Worm (Caenorhabditis elegans) whole organism, late embryonic: ENCODE measurements around the gene K08B4.7.
A peak's percentile ranks its signal among the peaks of the same experiment; 100 is the strongest.

Experiments
- C08G9.2 ChIP-seq: sonication (generic microtip); optimal IDR thresholded peaks from 2 replicates; lab custom pipeline; 2016; ENCODE audit warnings: mild to moderate bottlenecking, missing genetic modification characterization, moderate library complexity, missing compliant biosample characterization
- K02D7.2 ChIP-seq: sonication (generic microtip); optimal IDR thresholded peaks from 2 replicates; lab custom pipeline; 2017; ENCODE audit warnings: mild to moderate bottlenecking, missing genetic modification characterization, missing compliant biosample characterization
- ahr-1 ChIP-seq: sonication (generic microtip); optimal IDR thresholded peaks from 2 replicates; lab custom pipeline; 2016; ENCODE audit warnings: missing genetic modification characterization, missing compliant biosample characterization
- ceh-18 ChIP-seq: sonication (generic microtip); optimal IDR thresholded peaks from 2 replicates; lab custom pipeline; 2016; ENCODE audit warnings: missing genetic modification characterization, missing compliant biosample characterization
- ceh-19 ChIP-seq: fragments of 200-800 bp; sonication (Bioruptor generic); optimal IDR thresholded peaks from 2 replicates; lab custom pipeline; 2018; ENCODE audit warnings: mild to moderate bottlenecking, missing genetic modification characterization, missing compliant biosample characterization
- ceh-2 ChIP-seq: sonication (generic microtip); optimal IDR thresholded peaks from 2 replicates; lab custom pipeline; 2016; ENCODE audit warnings: missing genotype, missing genetic modification characterization, missing compliant biosample characterization
- ceh-22 ChIP-seq: sonication (generic microtip); optimal IDR thresholded peaks from 2 replicates; lab custom pipeline; 2017; ENCODE audit warnings: missing biosample characterization, missing genetic modification characterization
- ceh-30 ChIP-seq: fragments of 150-350 bp; optimal IDR thresholded peaks from 2 replicates; lab custom pipeline; 2014; ENCODE audit warnings: missing biosample characterization, missing genetic modification characterization
- ceh-31 ChIP-seq: sonication (generic microtip); optimal IDR thresholded peaks from 2 replicates; lab custom pipeline; 2016; ENCODE audit warnings: missing genetic modification characterization, missing compliant biosample characterization
- ceh-34 ChIP-seq: sonication (generic microtip); optimal IDR thresholded peaks from 2 replicates; lab custom pipeline; 2016; ENCODE audit warnings: mild to moderate bottlenecking, missing genetic modification characterization, missing compliant biosample characterization
- ceh-45 ChIP-seq: fragments of 200-800 bp; sonication (Bioruptor generic); IDR thresholded peaks from 2 replicates; pipeline ENCODE4 v1.3.6; 2022; ENCODE audit warnings: missing genetic modification reagents, missing genetic modification characterization, missing compliant biosample characterization
- ceh-48 ChIP-seq: sonication (generic microtip); optimal IDR thresholded peaks from 2 replicates; lab custom pipeline; 2016; ENCODE audit warnings: missing genetic modification characterization, inconsistent platforms, missing compliant biosample characterization
- ceh-6 ChIP-seq: fragments of 200-800 bp; sonication (Bioruptor generic); optimal IDR thresholded peaks from 2 replicates; lab custom pipeline; 2018; ENCODE audit warnings: mild to moderate bottlenecking, missing genetic modification characterization, missing compliant biosample characterization
- ceh-9 ChIP-seq: sonication (generic microtip); optimal IDR thresholded peaks from 2 replicates; lab custom pipeline; 2016; ENCODE audit warnings: mild to moderate bottlenecking, missing genetic modification characterization, inconsistent platforms, missing compliant biosample characterization
- dmd-4 ChIP-seq: sonication (generic microtip); optimal IDR thresholded peaks from 2 replicates; lab custom pipeline; 2016; ENCODE audit warnings: borderline replicate concordance, missing genetic modification characterization, missing compliant biosample characterization
- eyg-1 ChIP-seq: sonication (generic microtip); optimal IDR thresholded peaks from 2 replicates; lab custom pipeline; 2016; ENCODE audit warnings: missing genotype, missing genetic modification characterization, missing compliant biosample characterization
- fax-1 ChIP-seq: sonication (generic microtip); optimal IDR thresholded peaks from 2 replicates; lab custom pipeline; 2016; ENCODE audit warnings: missing genotype, missing genetic modification characterization, missing compliant biosample characterization
- fkh-10 ChIP-seq: fragments of 150-350 bp; optimal IDR thresholded peaks from 2 replicates; lab custom pipeline; 2014; ENCODE audit warnings: missing biosample characterization, missing genetic modification reagents, missing genetic modification characterization
- fkh-6 ChIP-seq: sonication (generic microtip); optimal IDR thresholded peaks from 2 replicates; lab custom pipeline; 2016; ENCODE audit warnings: missing genetic modification characterization, missing compliant biosample characterization
- gmeb-2 ChIP-seq: sonication (generic microtip); optimal IDR thresholded peaks from 2 replicates; lab custom pipeline; 2016; ENCODE audit warnings: missing genetic modification characterization, inconsistent platforms, missing compliant biosample characterization
- hlh-30 ChIP-seq: sonication (generic microtip); optimal IDR thresholded peaks from 2 replicates; lab custom pipeline; 2017; ENCODE audit warnings: antibody characterized with exemption, missing genetic modification characterization, missing compliant biosample characterization; ENCODE audit not compliant: insufficient read depth
- hlh-6 ChIP-seq: sonication (generic microtip); optimal IDR thresholded peaks from 2 replicates; lab custom pipeline; 2016; ENCODE audit warnings: missing genotype, missing genetic modification characterization, missing compliant biosample characterization
- lin-11 ChIP-seq: fragments of 200-800 bp; sonication (Bioruptor generic); optimal IDR thresholded peaks from 2 replicates; lab custom pipeline; 2018; ENCODE audit warnings: mild to moderate bottlenecking, missing genetic modification characterization, missing compliant biosample characterization
- madf-2 ChIP-seq: sonication (generic microtip); optimal IDR thresholded peaks from 2 replicates; lab custom pipeline; 2017; ENCODE audit warnings: missing genetic modification characterization, missing compliant biosample characterization
- mec-3 ChIP-seq: sonication (generic microtip); optimal IDR thresholded peaks from 2 replicates; lab custom pipeline; 2016; ENCODE audit warnings: borderline replicate concordance, missing genetic modification characterization, missing compliant biosample characterization
- nhr-11 ChIP-seq: fragments of 150-350 bp; optimal IDR thresholded peaks from 2 replicates; lab custom pipeline; 2014; ENCODE audit warnings: missing biosample characterization, missing genetic modification characterization
- pag-3 ChIP-seq: sonication (generic microtip); optimal IDR thresholded peaks from 2 replicates; lab custom pipeline; 2016; ENCODE audit warnings: missing compliant biosample characterization, missing genetic modification characterization, borderline replicate concordance
- pax-1 ChIP-seq: fragments of 150-350 bp; optimal IDR thresholded peaks from 2 replicates; lab custom pipeline; 2014; ENCODE audit warnings: missing biosample characterization, missing genetic modification characterization
- pha-2 ChIP-seq: sonication (generic microtip); optimal IDR thresholded peaks from 2 replicates; lab custom pipeline; 2017; ENCODE audit warnings: mild to moderate bottlenecking, missing genetic modification characterization, missing compliant biosample characterization
- pqm-1 ChIP-seq: sonication (generic microtip); optimal IDR thresholded peaks from 2 replicates; lab custom pipeline; 2016; ENCODE audit warnings: missing genetic modification characterization, missing compliant biosample characterization
- pros-1 ChIP-seq: fragments of 150-350 bp; optimal IDR thresholded peaks from 2 replicates; lab custom pipeline; 2014; ENCODE audit warnings: missing biosample characterization, missing genetic modification reagents, missing genetic modification characterization
- rnt-1 ChIP-seq: sonication (generic microtip); optimal IDR thresholded peaks from 2 replicates; lab custom pipeline; 2016; ENCODE audit warnings: missing genetic modification characterization, missing compliant biosample characterization
- sdc-2 ChIP-seq: sonication (generic microtip); optimal IDR thresholded peaks from 2 replicates; lab custom pipeline; 2016; ENCODE audit warnings: missing genotype, missing genetic modification characterization, missing compliant biosample characterization
- sox-2 ChIP-seq: fragments of 200-800 bp; sonication (Bioruptor generic); IDR thresholded peaks from 2 replicates; pipeline ENCODE4 v1.3.6; 2022; ENCODE audit warnings: missing genetic modification reagents, missing genetic modification characterization, missing compliant biosample characterization
- sox-4 ChIP-seq: sonication (generic microtip); optimal IDR thresholded peaks from 2 replicates; lab custom pipeline; 2017; ENCODE audit warnings: mild to moderate bottlenecking, missing genetic modification characterization, inconsistent platforms, missing compliant biosample characterization
- syd-9 ChIP-seq: sonication (generic microtip); optimal IDR thresholded peaks from 2 replicates; lab custom pipeline; 2016; ENCODE audit warnings: mild to moderate bottlenecking, missing genetic modification characterization, moderate library complexity, missing compliant biosample characterization
- tbx-2 ChIP-seq: sonication (generic microtip); optimal IDR thresholded peaks from 2 replicates; lab custom pipeline; 2016; ENCODE audit warnings: missing genetic modification characterization, missing compliant biosample characterization
- unc-3 ChIP-seq, 2 experiments: fragments of 200-800 bp in 1 of 2; sonication (Bioruptor generic) in 1 of 2; sonication (generic microtip) in 1 of 2; conservative IDR thresholded peaks in 1 of 2; optimal IDR thresholded peaks in 1 of 2; 2 replicates each; pipeline versions ENCODE4 v1.3.6 to Lab custom; 2016 to 2022; ENCODE audit warnings: missing compliant biosample characterization in 2 of 2, missing genetic modification characterization in 2 of 2, missing genetic modification reagents in 1 of 2
- unc-42 ChIP-seq: sonication (generic microtip); optimal IDR thresholded peaks from 2 replicates; lab custom pipeline; 2016; ENCODE audit warnings: missing genotype, missing genetic modification characterization, missing compliant biosample characterization

The K08B4.7 gene

DNA sequence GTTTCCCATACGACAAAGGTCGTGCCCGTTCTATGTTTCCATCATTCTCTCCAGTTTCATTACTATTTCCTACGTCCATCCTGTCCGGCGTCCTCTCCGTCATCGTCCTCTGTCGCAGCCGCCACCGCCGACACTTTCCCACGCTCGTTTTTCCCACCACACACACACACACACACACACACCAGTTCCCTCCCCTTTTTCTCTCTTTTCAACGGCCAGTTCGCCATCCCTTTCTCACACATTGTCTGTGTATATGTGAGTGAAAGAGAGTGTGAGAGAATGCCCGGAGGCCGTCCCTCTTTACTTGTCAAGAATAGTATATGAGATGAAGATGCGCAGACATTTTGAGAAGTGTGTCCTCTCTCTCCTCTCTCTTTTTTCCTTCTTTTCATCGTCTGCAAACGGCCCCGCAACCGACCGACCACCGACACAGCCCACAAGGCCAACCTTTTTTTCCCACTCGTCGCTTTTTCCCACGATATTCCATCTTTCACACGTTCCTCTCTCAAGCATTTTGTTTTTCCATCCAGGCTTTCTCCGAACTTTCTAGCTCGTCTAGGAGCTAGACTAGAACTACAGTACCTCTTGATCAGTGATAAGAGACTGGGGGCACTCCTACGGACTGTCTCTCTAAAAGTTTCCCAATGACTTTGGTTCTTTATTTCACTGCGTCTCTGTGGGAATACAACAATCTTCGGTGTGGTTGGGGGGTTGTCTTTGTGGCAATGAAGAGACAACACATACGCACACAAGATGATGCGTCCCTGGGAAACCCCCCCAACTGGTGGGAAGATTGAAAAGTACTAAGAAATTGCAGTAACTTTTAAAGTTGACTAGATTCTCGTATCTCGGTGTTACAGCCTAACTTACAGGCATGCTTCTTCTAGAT is 5.1 kb upstream of the K08B4.7 start (continued):
- TF ChIP-seq ceh-45: no peak
- TF ChIP-seq mec-3: no peak
- TF ChIP-seq sdc-2: peak; percentile 56
- TF ChIP-seq ceh-2 (tag; lab: Kevin White, UChicago): peak; percentile 6
- TF ChIP-seq pax-1 (tag; lab: Kevin White, UChicago): no peak
- TF ChIP-seq ceh-30 (tag; lab: Kevin White, UChicago): no peak
- no peak for TF ChIP-seq madf-2 (tag; lab: Kevin White, UChicago)
- no peak for TF ChIP-seq ceh-9 (tag; lab: Kevin White, UChicago)
- peak; percentile 78 for TF ChIP-seq tbx-2 (tag; lab: Kevin White, UChicago)
- peak; percentile 59 for TF ChIP-seq syd-9
- peak; percentile 84 for TF ChIP-seq ceh-31 (tag; lab: Kevin White, UChicago)
- peak; percentile 80 for TF ChIP-seq ceh-18 (tag; lab: Kevin White, UChicago)
- TF ChIP-seq eyg-1 (tag; lab: Kevin White, UChicago): peak; percentile 3
- TF ChIP-seq ahr-1: no peak
- TF ChIP-seq sox-4 (tag; lab: Kevin White, UChicago): no peak
- peak; percentile 45 for TF ChIP-seq pros-1 (tag; lab: Kevin White, UChicago)
- no peak for TF ChIP-seq lin-11 (tag; lab: Kevin White, UChicago)
- no peak for TF ChIP-seq hlh-6
- TF ChIP-seq ceh-48 (tag; lab: Kevin White, UChicago): no peak
- no peak for TF ChIP-seq fkh-6 (tag; lab: Kevin White, UChicago)
- no peak for TF ChIP-seq pag-3
- no peak for TF ChIP-seq ceh-6
- TF ChIP-seq dmd-4 (tag; lab: Kevin White, UChicago): peak; percentile 1
- peak; percentile 41 for TF ChIP-seq unc-42 (tag; lab: Kevin White, UChicago)
- no peak for TF ChIP-seq fax-1 (tag; lab: Kevin White, UChicago)
- TF ChIP-seq K02D7.2: no peak
- TF ChIP-seq pha-2 (tag; lab: Kevin White, UChicago): no peak
- TF ChIP-seq pqm-1 (tag; lab: Kevin White, UChicago): no peak
- no peak for TF ChIP-seq nhr-11 (tag; lab: Kevin White, UChicago)
- no peak for TF ChIP-seq hlh-30 (tag; lab: Kevin White, UChicago)
- TF ChIP-seq, all 69 proteins: peak for 24

DNA sequence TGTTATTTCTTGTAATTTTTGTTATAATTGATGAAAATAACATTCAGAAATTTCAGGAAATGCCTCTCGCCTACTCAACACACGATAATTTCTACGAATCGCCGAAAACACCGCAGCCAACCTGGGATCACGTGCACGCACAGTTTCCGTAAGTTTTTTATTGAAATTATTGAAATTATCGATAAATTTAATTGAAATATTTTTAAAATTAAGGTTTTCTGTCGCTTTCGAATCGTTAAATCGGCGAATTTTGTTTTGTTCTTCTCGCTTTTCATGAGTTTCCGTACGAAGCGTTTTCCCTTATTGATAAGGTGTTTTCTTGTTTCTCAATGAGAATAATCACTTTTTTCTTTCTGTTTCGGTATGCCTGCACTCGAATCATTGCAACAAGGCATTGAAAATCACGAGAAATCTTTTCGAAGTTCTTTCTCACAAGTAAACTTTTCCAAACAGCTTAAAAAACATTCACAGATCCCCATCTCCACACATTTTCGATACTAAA is 3.2 kb upstream of the K08B4.7 start, which contains the start of gene lag-1:
TSS of gene lag-1 (plus strand) at position 51 of the 502 bp plus-strand sequence.
- TF ChIP-seq unc-3 (GFP tag; conservative IDR thresholded peaks at IDR 0.05; lab: Robert Waterston, UW) (no peak), unc-3 (tag; optimal IDR thresholded peaks at IDR 0.05; lab: Kevin White, UChicago) (no peak), C08G9.2 (tag; lab: Kevin White, UChicago) (no peak), sox-2 (GFP tag; lab: Robert Waterston, UW) (no peak), syd-9 (no peak), rnt-1 (tag; lab: Kevin White, UChicago) (no peak), fkh-10 (GFP tag; lab: Kevin White, UChicago) (no peak), ceh-45 (no peak), ceh-34 (tag; lab: Kevin White, UChicago) (no peak), ceh-19 (GFP tag; lab: Kevin White, UChicago) (no peak), fax-1 (tag; lab: Kevin White, UChicago) (no peak), ceh-22 (no peak), ceh-48 (tag; lab: Kevin White, UChicago) (no peak), gmeb-2 (tag; lab: Kevin White, UChicago) (no peak), tbx-2 (tag; lab: Kevin White, UChicago) (no peak), hlh-6 (no peak)
